Worm (Caenorhabditis elegans): ENCODE data around the gene Y67D8B.3.

The Y67D8B.3 gene

DNA sequence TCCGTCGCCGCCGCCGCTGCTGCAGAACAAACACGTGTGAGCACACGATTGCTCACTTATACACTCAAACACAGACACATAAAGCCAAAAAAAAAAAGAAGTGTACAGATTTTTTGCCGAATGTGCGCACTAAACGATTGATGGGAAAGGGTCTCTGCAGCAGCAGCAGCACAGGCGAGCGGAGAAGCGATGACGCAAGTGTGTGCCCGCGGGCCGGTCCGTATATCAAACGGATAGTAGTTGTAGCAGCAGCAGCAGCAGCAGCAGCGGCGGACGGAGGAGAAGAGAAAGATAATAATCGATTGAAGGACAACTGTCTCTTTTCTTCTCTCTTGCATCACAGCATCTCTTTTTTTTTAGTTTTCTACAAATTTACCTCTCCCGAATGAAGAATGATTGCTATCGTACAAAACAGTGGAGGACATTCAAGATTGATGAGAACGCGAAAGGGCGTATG is 31.4 kb upstream of the Y67D8B.3 start (continued):
- no peak for TF ChIP-seq F13H6.1 (tag; optimal IDR thresholded peaks at IDR 0.05)
- no peak for TF ChIP-seq T23F11.4 (GFP tag; optimal IDR thresholded peaks at IDR 0.05)
- TF ChIP-seq fax-1 (tag; optimal IDR thresholded peaks at IDR 0.05) = no peak
- no peak for TF ChIP-seq dmd-4 (tag; optimal IDR thresholded peaks at IDR 0.05; ENCODE audit: borderline replicate concordance)
- no peak for TF ChIP-seq unc-86 (tag; optimal IDR thresholded peaks at IDR 0.05)
- TF ChIP-seq elt-2 (tag; optimal IDR thresholded peaks at IDR 0.05) = peak; percentile 30
- TF ChIP-seq lin-11 (tag; optimal IDR thresholded peaks at IDR 0.05) = no peak
- TF ChIP-seq ref-2 (tag; optimal IDR thresholded peaks at IDR 0.05) = peak; percentile 21
- TF ChIP-seq lim-6 (tag; optimal IDR thresholded peaks at IDR 0.05) = no peak
- no peak for TF ChIP-seq hlh-6 (tag; optimal IDR thresholded peaks at IDR 0.05)
- no peak for TF ChIP-seq nhr-232 (tag; optimal IDR thresholded peaks at IDR 0.05)
- TF ChIP-seq unc-42 (tag; optimal IDR thresholded peaks at IDR 0.05) = no peak
- no peak for TF ChIP-seq nhr-11 (tag; optimal IDR thresholded peaks at IDR 0.05)
- TF ChIP-seq pha-4 (tag; optimal IDR thresholded peaks at IDR 0.05) = no peak
- no peak for TF ChIP-seq ceh-31 (tag; optimal IDR thresholded peaks at IDR 0.05)
- no peak for TF ChIP-seq ztf-16 (tag; optimal IDR thresholded peaks at IDR 0.05)

DNA sequence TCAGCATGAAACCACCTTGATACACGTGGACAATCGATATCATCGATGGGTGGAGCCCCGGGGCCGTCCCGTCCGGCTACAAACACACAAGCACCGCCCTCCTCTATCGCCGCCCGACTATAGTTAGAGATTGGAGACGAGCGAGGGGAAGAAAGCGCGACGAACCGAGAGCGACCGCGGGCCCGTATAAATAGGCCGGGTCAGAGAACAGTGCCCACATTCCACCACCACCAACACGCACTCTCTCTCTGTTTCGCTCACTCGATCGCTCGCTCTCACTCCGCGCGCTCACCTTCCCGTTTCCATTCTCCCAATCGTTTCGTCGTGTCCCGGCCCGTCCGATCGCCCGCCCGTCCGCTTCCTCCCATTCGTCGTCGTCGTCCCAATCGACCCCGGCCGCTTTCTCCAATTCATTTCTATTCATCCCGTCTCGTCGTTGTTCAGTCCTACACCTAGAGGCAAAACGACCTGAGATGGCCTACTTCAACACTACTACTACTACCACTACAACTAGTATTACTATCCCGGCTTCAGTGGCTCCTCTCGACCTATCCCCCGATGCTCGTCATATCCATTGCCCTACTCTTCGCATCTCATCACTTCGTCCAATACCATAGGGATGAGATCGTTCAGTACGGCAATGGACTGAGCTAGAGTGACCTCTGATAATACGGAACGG is 30.8 kb upstream of the Y67D8B.3 start:
- no peak for TF ChIP-seq dve-1 (tag; optimal IDR thresholded peaks at IDR 0.05)
- TF ChIP-seq ceh-18 (tag; optimal IDR thresholded peaks at IDR 0.05) = no peak
- TF ChIP-seq pha-2 (tag; optimal IDR thresholded peaks at IDR 0.05) = peak; percentile 24
- TF ChIP-seq ceh-22 (tag; optimal IDR thresholded peaks at IDR 0.05) = no peak
- TF ChIP-seq ceh-48 (tag; optimal IDR thresholded peaks at IDR 0.05) = no peak
- peak; percentile 67 for TF ChIP-seq hlh-6 (tag; optimal IDR thresholded peaks at IDR 0.05)
- no peak for TF ChIP-seq dmd-4 (tag; optimal IDR thresholded peaks at IDR 0.05; ENCODE audit: borderline replicate concordance)
- no peak for TF ChIP-seq ahr-1 (tag; optimal IDR thresholded peaks at IDR 0.05)
- TF ChIP-seq hlh-13 (GFP tag; optimal IDR thresholded peaks at IDR 0.05) = peak; percentile 36
- TF ChIP-seq fkh-6 (tag; optimal IDR thresholded peaks at IDR 0.05) = peak; percentile 54
- peak; percentile 35 for TF ChIP-seq syd-9 (tag; optimal IDR thresholded peaks at IDR 0.05)
- no peak for TF ChIP-seq sox-4 (tag; optimal IDR thresholded peaks at IDR 0.05)
- peak; percentile 26 for TF ChIP-seq odd-2 (tag; optimal IDR thresholded peaks at IDR 0.05)
- peak; percentile 64 for TF ChIP-seq ceh-2 (tag; optimal IDR thresholded peaks at IDR 0.05)
- no peak for TF ChIP-seq hlh-8 (tag; optimal IDR thresholded peaks at IDR 0.05)
- TF ChIP-seq unc-55 (GFP tag; optimal IDR thresholded peaks at IDR 0.05) = peak; percentile 50
- TF ChIP-seq gmeb-2 (tag; optimal IDR thresholded peaks at IDR 0.05) = no peak
- TF ChIP-seq pqm-1 (tag; optimal IDR thresholded peaks at IDR 0.05) = no peak
- peak; percentile 53 for TF ChIP-seq ceh-31 (tag; optimal IDR thresholded peaks at IDR 0.05)
- TF ChIP-seq nfya-1 (tag; optimal IDR thresholded peaks at IDR 0.05) = peak; percentile 66
- peak; percentile 47 for TF ChIP-seq F13H6.1 (tag; optimal IDR thresholded peaks at IDR 0.05)
- TF ChIP-seq zip-5 (tag; optimal IDR thresholded peaks at IDR 0.05) = no peak
- TF ChIP-seq elt-2 (tag; optimal IDR thresholded peaks at IDR 0.05) = peak; percentile 2
- no peak for TF ChIP-seq ceh-19 (GFP tag; optimal IDR thresholded peaks at IDR 0.05)
- no peak for TF ChIP-seq ceh-9 (tag; optimal IDR thresholded peaks at IDR 0.05)
- no peak for TF ChIP-seq pros-1 (tag; optimal IDR thresholded peaks at IDR 0.05)
- peak; percentile 73 for TF ChIP-seq ceh-34 (tag; optimal IDR thresholded peaks at IDR 0.05)
- peak; percentile 47 for TF ChIP-seq T23F11.4 (GFP tag; optimal IDR thresholded peaks at IDR 0.05)
- TF ChIP-seq pha-4 (tag; optimal IDR thresholded peaks at IDR 0.05) = no peak
- peak; percentile 57 for TF ChIP-seq sdc-2 (tag; optimal IDR thresholded peaks at IDR 0.05)
- TF ChIP-seq ceh-6 (GFP tag; optimal IDR thresholded peaks at IDR 0.05) = peak; percentile 51
- TF ChIP-seq C38D4.7 (GFP tag; optimal IDR thresholded peaks at IDR 0.05) = peak; percentile 36
- no peak for TF ChIP-seq pat-9 (tag; optimal IDR thresholded peaks at IDR 0.05)
- TF ChIP-seq unc-86 (tag; optimal IDR thresholded peaks at IDR 0.05) = no peak
- TF ChIP-seq ceh-30 (tag; optimal IDR thresholded peaks at IDR 0.05) = peak; percentile 9
- TF ChIP-seq ztf-16 (tag; optimal IDR thresholded peaks at IDR 0.05) = no peak
- no peak; the same call in 1 of the 2 replicates for TF ChIP-seq ceh-45 (GFP tag; IDR thresholded peaks at IDR 0.05)
- TF ChIP-seq mec-3 (tag; optimal IDR thresholded peaks at IDR 0.05; ENCODE audit: borderline replicate concordance) = no peak
- TF ChIP-seq sox-2 (GFP tag; IDR thresholded peaks at IDR 0.05) = peak; percentile 53
- TF ChIP-seq che-1 (tag; optimal IDR thresholded peaks at IDR 0.05) = peak; percentile 17
- no peak for TF ChIP-seq lim-6 (tag; optimal IDR thresholded peaks at IDR 0.05)
- peak; percentile 32 for TF ChIP-seq nhr-232 (tag; optimal IDR thresholded peaks at IDR 0.05)
- TF ChIP-seq tbx-2 (tag; optimal IDR thresholded peaks at IDR 0.05) = peak; percentile 68

All from whole organism, late embryonic.